Worm (Caenorhabditis elegans) whole organism, L4 larva: ENCODE data around the gene F10E9.3.

Experiments
- Y75B8A.6 ChIP-seq: fragments of 200-800 bp; sonication (Bioruptor generic); IDR thresholded peaks from 2 replicates; pipeline ENCODE4 v1.3.6; 2022; ENCODE audit warnings: missing genetic modification reagents, missing genetic modification characterization, missing compliant biosample characterization
- ctbp-1 ChIP-seq: fragments of 200-800 bp; sonication (Bioruptor generic); IDR thresholded peaks from 2 replicates; pipeline ENCODE4 v1.3.6; 2022; ENCODE audit warnings: missing genetic modification reagents, missing genetic modification characterization, missing compliant biosample characterization
- egl-27 ChIP-seq: sonication (generic microtip); optimal IDR thresholded peaks from 3 replicates; lab custom pipeline; 2017; ENCODE audit warnings: missing biosample characterization, missing genetic modification reagents, missing genetic modification characterization
- fkh-10 ChIP-seq: fragments of 150-350 bp; optimal IDR thresholded peaks from 2 replicates; lab custom pipeline; 2014; ENCODE audit warnings: missing biosample characterization, missing genetic modification reagents, missing genetic modification characterization
- jun-1 ChIP-seq: fragments of 150-350 bp; optimal IDR thresholded peaks from 2 replicates; lab custom pipeline; 2014; ENCODE audit warnings: missing biosample characterization, missing genetic modification reagents, missing genetic modification characterization
- lim-7 ChIP-seq: fragments of 200-800 bp; sonication (Bioruptor generic); IDR thresholded peaks from 2 replicates; pipeline ENCODE4 v1.3.6; 2022; ENCODE audit warnings: missing genetic modification characterization, missing compliant biosample characterization
- nhr-77 ChIP-seq: fragments of 150-350 bp; optimal IDR thresholded peaks from 2 replicates; lab custom pipeline; 2014; ENCODE audit warnings: missing biosample characterization, missing genetic modification characterization
- skn-1 ChIP-seq: fragments of 150-350 bp; optimal IDR thresholded peaks from 2 replicates; lab custom pipeline; 2014; ENCODE audit warnings: missing biosample characterization, missing genetic modification characterization
- unc-130 ChIP-seq: sonication (generic microtip); optimal IDR thresholded peaks from 2 replicates; lab custom pipeline; 2016; ENCODE audit warnings: missing genetic modification reagents, missing genetic modification characterization, missing compliant biosample characterization
- unc-62 ChIP-seq, 3 experiments: fragments of 150-350 bp in 1 of 3; sonication (generic microtip); optimal IDR thresholded peaks in 2 of 3; peaks in 1 of 3; 1 replicate in 1 of 3; 2 replicates in 2 of 3; lab custom pipeline; 2014 to 2017; ENCODE audit warnings: missing biosample characterization in 3 of 3, missing genetic modification characterization in 3 of 3, missing genetic modification reagents in 3 of 3, missing genotype in 1 of 3

DNA sequence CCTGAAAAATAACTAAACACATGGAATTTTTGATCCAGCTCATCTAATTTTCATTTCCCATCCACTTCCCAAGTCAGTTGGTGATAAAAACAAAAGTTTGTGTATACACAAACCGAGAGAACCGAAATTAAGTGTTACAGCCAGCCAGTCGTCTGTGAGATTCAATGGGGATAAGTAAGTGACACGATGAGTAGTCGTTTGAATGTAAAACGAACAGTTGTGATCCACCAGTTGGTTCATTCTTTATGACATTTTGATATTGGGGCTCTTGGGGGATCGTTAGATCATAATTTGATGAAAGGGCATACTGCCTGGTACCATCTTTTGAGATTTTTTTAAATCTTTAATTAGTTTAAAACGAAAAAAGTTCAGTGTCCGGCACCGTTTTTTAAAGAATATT lies 24.0 kb upstream of the F10E9.3 start:
- TF ChIP-seq ctbp-1 (GFP tag; lab: Robert Waterston, UW) (no peak), Y75B8A.6 (GFP tag; lab: Robert Waterston, UW) (no peak), unc-62 (GFP tag; optimal IDR thresholded peaks at IDR 0.05 in 1 of 2; lab: Kevin White, UChicago) (no peak), unc-62 (tag; optimal IDR thresholded peaks at IDR 0.05; lab: Kevin White, UChicago) (no peak), nhr-77 (tag; lab: Kevin White, UChicago) (no peak), skn-1 (tag; lab: Kevin White, UChicago) (no peak), fkh-10 (GFP tag; lab: Kevin White, UChicago) (no peak), unc-130 (no peak), lim-7 (GFP tag; lab: Robert Waterston, UW) (no peak), jun-1 (tag; lab: Kevin White, UChicago) (no peak), egl-27 (tag; lab: Kevin White, UChicago) (no peak)
